Worm (Caenorhabditis elegans): Measurements from ENCODE around the gene fbxb-75.
A peak's percentile ranks its signal among the peaks of the same experiment; 100 is the strongest.

DNA sequence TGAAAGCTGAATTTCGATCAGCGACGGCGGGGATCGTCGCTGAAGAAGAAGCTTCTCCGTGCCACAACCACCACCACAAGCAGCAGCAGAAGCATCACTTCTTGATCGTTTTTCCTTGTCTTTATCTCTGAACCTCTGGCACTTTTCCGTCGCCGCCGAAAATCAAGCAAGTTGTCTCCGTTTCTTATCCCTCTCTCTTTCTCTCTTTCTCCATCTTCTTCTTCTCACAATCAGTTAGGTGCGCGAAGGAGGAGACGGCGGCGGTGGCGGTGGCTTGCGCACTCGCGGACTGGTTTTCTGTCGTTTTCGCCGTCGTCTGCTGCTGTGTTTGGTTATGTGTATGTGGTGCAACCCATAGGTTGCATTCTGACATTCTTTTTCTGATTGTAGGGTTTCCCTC lies 42.6 kb downstream of the fbxb-75 start:
- TF ChIP-seq ztf-23 (GFP tag; IDR thresholded peaks at IDR 0.05) (peak; percentile 38; the same call in 1 of the 2 replicates), med-1 (GFP tag; optimal IDR thresholded peaks at IDR 0.05; ENCODE audit: insufficient read depth) (no peak), ztf-29 (GFP tag; IDR thresholded peaks at IDR 0.05) (no peak), tab-1 (GFP tag; IDR thresholded peaks at IDR 0.05) (no peak), cog-1 (tag; optimal IDR thresholded peaks at IDR 0.05) (no peak), T22C8.4 (GFP tag; IDR thresholded peaks at IDR 0.05) (no peak), ref-1 (GFP tag; conservative IDR thresholded peaks at IDR 0.05) (no peak)

All from whole organism, midembryonic.